Worm (Caenorhabditis elegans): Measurements from ENCODE around the gene ifas-3.

The ifas-3 gene

ce11 chrIV:15950838-15951581 is at the start of gene ifas-3:
Gene ifas-3, minus strand, starts transcription at chrIV:15950888.
- no peak for TF ChIP-seq unc-39 (tag; optimal IDR thresholded peaks at IDR 0.05)
- TF ChIP-seq snpc-4 (tag; optimal IDR thresholded peaks at IDR 0.05), result no peak
- TF ChIP-seq mab-5 (tag; optimal IDR thresholded peaks at IDR 0.05), result no peak
- TF ChIP-seq bed-3 (GFP tag; optimal IDR thresholded peaks at IDR 0.05), result no peak
- no peak for TF ChIP-seq ces-1 (GFP tag; optimal IDR thresholded peaks at IDR 0.05)
- no peak for TF ChIP-seq M03D4.4 (tag; optimal IDR thresholded peaks at IDR 0.05)
- no peak for TF ChIP-seq hlh-1 (tag; optimal IDR thresholded peaks at IDR 0.05)
- TF ChIP-seq tbx-8 (GFP tag; optimal IDR thresholded peaks at IDR 0.05), result no peak
- TF ChIP-seq nhr-237 (tag; optimal IDR thresholded peaks at IDR 0.05), result no peak
- TF ChIP-seq elt-1 (tag; optimal IDR thresholded peaks at IDR 0.05; ENCODE audit: borderline replicate concordance, insufficient read depth), result no peak
- TF ChIP-seq ceh-83 (GFP tag; optimal IDR thresholded peaks at IDR 0.05), result no peak
- no peak for TF ChIP-seq elt-3 (tag; optimal IDR thresholded peaks at IDR 0.05)
- TF ChIP-seq lin-32 (GFP tag; optimal IDR thresholded peaks at IDR 0.05), result no peak
- no peak for TF ChIP-seq flh-1 (GFP tag; optimal IDR thresholded peaks at IDR 0.05)
- TF ChIP-seq drap-1 (GFP tag; optimal IDR thresholded peaks at IDR 0.05), result no peak
- TF ChIP-seq lin-13 (tag; optimal IDR thresholded peaks at IDR 0.05), result no peak

ce11 chrIV:15999692-16000091 is 49.0 kb upstream of the ifas-3 start:
- TF ChIP-seq drap-1 (GFP tag; optimal IDR thresholded peaks at IDR 0.05) (no peak), snpc-4 (tag; optimal IDR thresholded peaks at IDR 0.05) (no peak)

DNA sequence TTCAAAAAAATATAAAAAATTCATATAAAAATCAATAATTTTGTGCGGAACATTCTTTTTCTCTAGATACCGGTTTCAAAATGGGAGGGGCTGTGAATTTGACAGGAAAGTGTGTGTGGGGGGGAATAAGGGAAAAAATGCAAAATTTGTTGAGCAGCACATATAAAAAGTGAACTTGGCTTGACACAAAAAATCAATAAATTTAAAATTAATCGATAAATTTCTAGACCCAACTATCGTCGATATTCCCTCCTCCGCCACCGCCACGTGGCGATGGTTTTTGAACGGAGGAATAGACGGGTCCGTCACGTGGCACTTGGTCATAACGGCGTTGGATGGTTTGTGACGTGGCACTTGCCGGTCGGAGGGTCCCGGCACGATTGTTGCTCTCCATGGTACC is 47.2 kb upstream of the ifas-3 start:
- TF ChIP-seq sem-2 (GFP tag; optimal IDR thresholded peaks at IDR 0.05) (no peak), ztf-11 (tag; optimal IDR thresholded peaks at IDR 0.05) (no peak), nhr-237 (tag; optimal IDR thresholded peaks at IDR 0.05) (no peak), unc-62 (GFP tag; optimal IDR thresholded peaks at IDR 0.05) (no peak), zip-8 (tag; optimal IDR thresholded peaks at IDR 0.05) (no peak), ceh-83 (GFP tag; optimal IDR thresholded peaks at IDR 0.05) (no peak), ham-2 (GFP tag; optimal IDR thresholded peaks at IDR 0.05) (no peak), snpc-4 (tag; optimal IDR thresholded peaks at IDR 0.05) (no peak), pha-4 (tag; optimal IDR thresholded peaks at IDR 0.05) (no peak), ceh-43 (GFP tag; optimal IDR thresholded peaks at IDR 0.05) (no peak), flh-1 (GFP tag; optimal IDR thresholded peaks at IDR 0.05) (no peak), blmp-1 (tag; optimal IDR thresholded peaks at IDR 0.05) (no peak), nhr-76 (tag; optimal IDR thresholded peaks at IDR 0.05) (no peak), bed-3 (GFP tag; optimal IDR thresholded peaks at IDR 0.05) (no peak), nhr-2 (tag; optimal IDR thresholded peaks at IDR 0.05) (no peak), nhr-28 (tag; optimal IDR thresholded peaks at IDR 0.05) (no peak), lin-32 (GFP tag; optimal IDR thresholded peaks at IDR 0.05) (no peak), unc-120 (tag; optimal IDR thresholded peaks at IDR 0.05; ENCODE audit: poor library complexity, severe bottlenecking) (no peak), hlh-1 (tag; optimal IDR thresholded peaks at IDR 0.05) (no peak)

DNA sequence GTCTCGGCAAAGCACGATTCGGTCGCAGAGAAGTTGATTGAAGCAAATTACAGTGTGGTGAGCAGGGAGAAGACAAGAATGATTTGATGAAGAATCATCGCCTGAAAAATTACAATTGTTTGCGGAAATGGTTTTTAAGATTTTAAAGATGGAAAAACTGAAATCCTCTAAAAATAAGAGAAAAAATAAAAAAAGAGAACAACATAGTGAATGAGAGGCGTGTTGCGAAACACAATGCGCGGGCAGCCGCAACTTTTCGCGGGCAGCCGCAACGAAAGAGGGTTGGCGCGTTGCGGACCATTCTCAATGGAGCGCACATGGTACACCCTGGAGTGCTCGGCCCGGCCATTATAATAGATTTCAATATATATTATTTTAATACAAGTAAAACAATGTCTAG is 43.8 kb upstream of the ifas-3 start, which contains the start of gene Y105C5B.20:
Gene Y105C5B.20, minus strand, starts transcription at position 101 of the 400 bp plus-strand sequence.
- TF ChIP-seq lsy-2 (tag; optimal IDR thresholded peaks at IDR 0.05) (no peak), ceh-43 (GFP tag; optimal IDR thresholded peaks at IDR 0.05) (no peak), M03D4.4 (tag; optimal IDR thresholded peaks at IDR 0.05) (no peak), cnd-1 (tag; optimal IDR thresholded peaks at IDR 0.05) (no peak), drap-1 (GFP tag; optimal IDR thresholded peaks at IDR 0.05) (no peak), unc-62 (GFP tag; optimal IDR thresholded peaks at IDR 0.05) (no peak), bed-3 (GFP tag; optimal IDR thresholded peaks at IDR 0.05) (no peak), snpc-4 (tag; optimal IDR thresholded peaks at IDR 0.05) (no peak), lin-32 (GFP tag; optimal IDR thresholded peaks at IDR 0.05) (no peak), flh-1 (GFP tag; optimal IDR thresholded peaks at IDR 0.05) (no peak)

DNA sequence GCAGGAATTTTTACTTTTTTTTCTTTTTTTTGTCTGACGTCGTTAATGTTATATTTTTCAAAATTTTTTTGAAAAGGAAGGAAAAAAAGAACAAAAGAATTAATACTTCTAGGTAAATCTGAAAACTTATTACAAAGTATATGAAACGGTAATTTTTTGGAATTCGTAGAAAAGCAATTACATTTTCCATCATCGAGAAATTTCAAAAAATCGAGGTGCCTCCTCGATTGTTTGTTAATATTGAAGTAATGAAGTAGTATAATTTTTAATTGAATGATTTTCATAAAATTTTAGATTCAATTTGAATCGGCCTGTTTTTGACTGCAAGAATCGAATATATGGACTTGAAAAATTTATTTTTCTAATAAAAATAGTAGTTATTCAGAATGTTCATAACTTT is 40.7 kb upstream of the ifas-3 start:
- no peak for TF ChIP-seq unc-120 (tag; optimal IDR thresholded peaks at IDR 0.05; ENCODE audit: poor library complexity, severe bottlenecking)
- no peak for TF ChIP-seq ham-2 (GFP tag; optimal IDR thresholded peaks at IDR 0.05)
- TF ChIP-seq nhr-12 (tag; optimal IDR thresholded peaks at IDR 0.05), result no peak
- TF ChIP-seq drap-1 (GFP tag; optimal IDR thresholded peaks at IDR 0.05), result no peak

All from whole organism, mixed stage, embryonic.